Worm (Caenorhabditis elegans) whole organism, mixed stage, embryonic: ENCODE results near the gene T06E4.7.
A peak's percentile ranks its signal among the peaks of the same experiment; 100 is the strongest.

Experiments used
- pha-4 ChIP-seq: fragments of 150-350 bp; optimal IDR thresholded peaks from 2 replicates; lab custom pipeline; 2018; ENCODE audit warnings: missing biosample characterization, missing genetic modification reagents, missing genetic modification characterization
- sptf-1 ChIP-seq: sonication (generic microtip); optimal IDR thresholded peaks from 2 replicates; lab custom pipeline; 2017; ENCODE audit warnings: mild to moderate bottlenecking, missing genetic modification characterization, moderate library complexity, missing compliant biosample characterization

T06E4.7 gene

ce11 chrV:9673199-9673843, 47.1 kb downstream of the T06E4.7 start, which contains the start of gene sulp-8:
Gene sulp-8, minus strand, starts transcription at chrV:9673667.
- TF ChIP-seq pha-4 (tag; lab: Kevin White, UChicago) (peak; percentile 57), sptf-1 (no peak)
